Fruit fly (Drosophila melanogaster) whole organism, prepupa: Measurements from ENCODE around the gene CG13605.

Experiments used
- CG10669 ChIP-seq: fragments of 200-800 bp; sonication (Bioruptor generic); optimal IDR thresholded peaks from 3 replicates; lab custom pipeline; 2018; ENCODE audit warnings: missing biosample characterization, mild to moderate bottlenecking, missing genetic modification characterization, moderate library complexity
- CG11294 ChIP-seq: fragments of 200-800 bp; sonication (Bioruptor generic); IDR thresholded peaks from 2 replicates; pipeline ENCODE4 v1.3.6; 2022; ENCODE audit warnings: missing biosample characterization, missing genetic modification characterization
- CG11902 ChIP-seq: fragments of 200-800 bp; sonication (Bioruptor generic); optimal IDR thresholded peaks from 3 replicates; lab custom pipeline; 2016; ENCODE audit warnings: missing biosample characterization, missing genetic modification characterization
- CG15336 ChIP-seq: fragments of 200-800 bp; sonication (Bioruptor generic); IDR thresholded peaks from 2 replicates; pipeline ENCODE4 v1.3.6; 2022; ENCODE audit warnings: missing biosample characterization, missing genetic modification characterization
- CG1621 ChIP-seq: fragments of 200-800 bp; sonication (Bioruptor generic); optimal IDR thresholded peaks from 3 replicates; lab custom pipeline; 2018; ENCODE audit warnings: missing biosample characterization, mild to moderate bottlenecking, missing genetic modification characterization
- CG16779 ChIP-seq: fragments of 200-800 bp; sonication (Bioruptor generic); optimal IDR thresholded peaks from 3 replicates; lab custom pipeline; 2017; ENCODE audit warnings: missing biosample characterization, mild to moderate bottlenecking, missing genetic modification characterization
- CG3032 ChIP-seq: fragments of 200-800 bp; optimal IDR thresholded peaks from 2 replicates; lab custom pipeline; 2019; ENCODE audit warnings: missing biosample characterization, mild to moderate bottlenecking, missing genetic modification characterization, moderate library complexity
- CG31627 ChIP-seq: fragments of 200-800 bp; sonication (Bioruptor generic); optimal IDR thresholded peaks from 3 replicates; lab custom pipeline; 2016; ENCODE audit warnings: missing biosample characterization, missing genetic modification characterization
- CG32006 ChIP-seq: fragments of 200-800 bp; sonication (Bioruptor generic); optimal IDR thresholded peaks from 3 replicates; lab custom pipeline; 2017; ENCODE audit warnings: missing biosample characterization, mild to moderate bottlenecking, missing genetic modification characterization
- CG34406 ChIP-seq: fragments of 200-800 bp; sonication (Bioruptor generic); optimal IDR thresholded peaks from 3 replicates; lab custom pipeline; 2016; ENCODE audit warnings: missing biosample characterization, missing genetic modification characterization
- CG6163 ChIP-seq: fragments of 200-800 bp; sonication (Bioruptor generic); IDR thresholded peaks from 3 replicates; pipeline ENCODE4 v1.3.6; 2022; ENCODE audit warnings: missing biosample characterization, missing genetic modification characterization
- CG6276 ChIP-seq: fragments of 200-800 bp; sonication (Bioruptor generic); optimal IDR thresholded peaks from 2 replicates; lab custom pipeline; 2017; ENCODE audit warnings: missing biosample characterization, mild to moderate bottlenecking, missing genetic modification characterization
- CG6808 ChIP-seq: fragments of 200-800 bp; sonication (Bioruptor generic); optimal IDR thresholded peaks from 3 replicates; lab custom pipeline; 2017; ENCODE audit warnings: missing biosample characterization, missing genetic modification characterization, mild to moderate bottlenecking, moderate library complexity, missing genetic modification reagents
- CG6854 ChIP-seq: fragments of 200-800 bp; sonication (Bioruptor generic); optimal IDR thresholded peaks from 2 replicates; lab custom pipeline; 2017; ENCODE audit warnings: missing biosample characterization, mild to moderate bottlenecking, missing genetic modification characterization
- CG7368 ChIP-seq: fragments of 200-800 bp; sonication (Bioruptor generic); optimal IDR thresholded peaks from 3 replicates; lab custom pipeline; 2016; ENCODE audit warnings: missing biosample characterization, missing genetic modification characterization
- CG8119 ChIP-seq: fragments of 200-800 bp; sonication (Bioruptor generic); IDR thresholded peaks from 3 replicates; pipeline ENCODE4 v1.3.6; 2022; ENCODE audit warnings: missing biosample characterization, missing genetic modification characterization
- CG8319 ChIP-seq: fragments of 200-800 bp; sonication (Bioruptor generic); optimal IDR thresholded peaks from 3 replicates; lab custom pipeline; 2016; ENCODE audit warnings: missing biosample characterization, missing genetic modification characterization
- CG9139 ChIP-seq: fragments of 200-800 bp; sonication (Bioruptor generic); optimal IDR thresholded peaks from 3 replicates; lab custom pipeline; 2017; ENCODE audit warnings: missing biosample characterization, mild to moderate bottlenecking, missing genetic modification characterization
- Eip75B ChIP-seq: fragments of 200-800 bp; sonication (Bioruptor generic); optimal IDR thresholded peaks from 3 replicates; lab custom pipeline; 2016; ENCODE audit warnings: missing biosample characterization, missing genetic modification characterization
- Eip78C ChIP-seq: fragments of 200-800 bp; sonication (Bioruptor generic); peaks from one replicate; lab custom pipeline; 2016; ENCODE audit warnings: missing biosample characterization, missing genetic modification characterization
- Eip93F ChIP-seq: fragments of 200-800 bp; sonication (Bioruptor generic); optimal IDR thresholded peaks from 2 replicates; lab custom pipeline; 2016; ENCODE audit warnings: missing biosample characterization, mild to moderate bottlenecking, missing genetic modification characterization
- Ets21C ChIP-seq: fragments of 200-800 bp; sonication (Bioruptor generic); optimal IDR thresholded peaks from 3 replicates; lab custom pipeline; 2016; ENCODE audit warnings: missing biosample characterization, missing genetic modification characterization
- Ets96B ChIP-seq: fragments of 200-800 bp; optimal IDR thresholded peaks from 2 replicates; lab custom pipeline; 2019; ENCODE audit warnings: missing biosample characterization, mild to moderate bottlenecking, missing genetic modification characterization, moderate library complexity
- Gug ChIP-seq: fragments of 200-800 bp; sonication (Bioruptor generic); IDR thresholded peaks from 2 replicates; pipeline ENCODE4 v1.3.6; 2022; ENCODE audit warnings: missing biosample characterization, missing genetic modification characterization
- Hr38 ChIP-seq: sonication (Bioruptor generic); optimal IDR thresholded peaks from 2 replicates; lab custom pipeline; 2016; ENCODE audit warnings: missing biosample characterization, missing genetic modification characterization
- Hr39 ChIP-seq: fragments of 200-800 bp; sonication (Bioruptor generic); optimal IDR thresholded peaks from 2 replicates; lab custom pipeline; 2016; ENCODE audit warnings: missing biosample characterization, missing genetic modification characterization
- Met ChIP-seq: fragments of 200-800 bp; sonication (Bioruptor generic); optimal IDR thresholded peaks from 3 replicates; lab custom pipeline; 2016; ENCODE audit warnings: missing biosample characterization, missing genetic modification characterization
- OdsH ChIP-seq: fragments of 200-800 bp; sonication (Bioruptor generic); optimal IDR thresholded peaks from 3 replicates; lab custom pipeline; 2016; ENCODE audit warnings: missing biosample characterization, missing genetic modification characterization
- Smox ChIP-seq: fragments of 200-800 bp; sonication (Bioruptor generic); optimal IDR thresholded peaks from 3 replicates; lab custom pipeline; 2016; ENCODE audit warnings: missing biosample characterization, missing genetic modification characterization
- Sox102F ChIP-seq: fragments of 200-800 bp; sonication (Bioruptor generic); optimal IDR thresholded peaks from 2 replicates; lab custom pipeline; 2016; ENCODE audit warnings: missing biosample characterization, mild to moderate bottlenecking, missing genetic modification characterization
- Sox14 ChIP-seq: fragments of 200-800 bp; sonication (Bioruptor generic); optimal IDR thresholded peaks from 3 replicates; lab custom pipeline; 2016; ENCODE audit warnings: missing biosample characterization, missing genetic modification characterization
- Sox15 ChIP-seq: fragments of 200-800 bp; sonication (Bioruptor generic); optimal IDR thresholded peaks from 3 replicates; lab custom pipeline; 2016; ENCODE audit warnings: missing biosample characterization, missing genetic modification characterization
- achi ChIP-seq: fragments of 200-800 bp; sonication (Bioruptor generic); optimal IDR thresholded peaks from 3 replicates; lab custom pipeline; 2016; ENCODE audit warnings: missing biosample characterization, missing genetic modification characterization
- acj6 ChIP-seq: fragments of 200-800 bp; sonication (Bioruptor generic); optimal IDR thresholded peaks from 3 replicates; lab custom pipeline; 2016; ENCODE audit warnings: missing biosample characterization, missing genetic modification characterization
- dsx ChIP-seq: fragments of 200-800 bp; optimal IDR thresholded peaks from 3 replicates; lab custom pipeline; 2019; ENCODE audit warnings: missing biosample characterization, mild to moderate bottlenecking, missing genetic modification characterization, moderate library complexity; ENCODE audit not compliant: poor library complexity, severe bottlenecking
- esn ChIP-seq: fragments of 200-800 bp; sonication (Bioruptor generic); optimal IDR thresholded peaks from 2 replicates; lab custom pipeline; 2016; ENCODE audit warnings: missing biosample characterization, mild to moderate bottlenecking, missing genetic modification characterization, moderate library complexity
- fd59A ChIP-seq: fragments of 200-800 bp; sonication (Bioruptor generic); optimal IDR thresholded peaks from 2 replicates; lab custom pipeline; 2017; ENCODE audit warnings: missing biosample characterization, mild to moderate bottlenecking, missing genetic modification characterization, missing genetic modification reagents
- fd85E ChIP-seq: fragments of 200-800 bp; sonication (Bioruptor generic); optimal IDR thresholded peaks from 3 replicates; lab custom pipeline; 2016; ENCODE audit warnings: missing biosample characterization, missing genetic modification characterization
- fkh ChIP-seq: fragments of 200-800 bp; sonication (Bioruptor generic); optimal IDR thresholded peaks from 3 replicates; lab custom pipeline; 2017; ENCODE audit warnings: missing biosample characterization, mild to moderate bottlenecking, missing genetic modification characterization, moderate library complexity
- lz ChIP-seq: fragments of 200-800 bp; sonication (Bioruptor generic); optimal IDR thresholded peaks from 3 replicates; lab custom pipeline; 2016; ENCODE audit warnings: missing biosample characterization, missing genetic modification characterization
- pdm3 ChIP-seq: fragments of 200-800 bp; sonication (Bioruptor generic); optimal IDR thresholded peaks from 3 replicates; lab custom pipeline; 2016; ENCODE audit warnings: missing biosample characterization, missing genetic modification characterization
- salr ChIP-seq, 2 experiments: fragments of 200-800 bp; sonication (Bioruptor generic); optimal IDR thresholded peaks; 3 replicates each; lab custom pipeline; 2016 to 2018; ENCODE audit warnings: missing biosample characterization in 2 of 2, missing genetic modification characterization in 2 of 2, mild to moderate bottlenecking in 1 of 2
- spab ChIP-seq: fragments of 200-800 bp; sonication (Bioruptor generic); optimal IDR thresholded peaks from 2 replicates; lab custom pipeline; 2017; ENCODE audit warnings: missing biosample characterization, mild to moderate bottlenecking, missing genetic modification characterization, missing genetic modification reagents
- ss ChIP-seq, 2 experiments: fragments of 200-800 bp; sonication (Bioruptor generic); optimal IDR thresholded peaks; 2 replicates in 1 of 2; 3 replicates in 1 of 2; lab custom pipeline; 2017 to 2018; ENCODE audit warnings: mild to moderate bottlenecking in 2 of 2, missing biosample characterization in 2 of 2, missing genetic modification characterization in 2 of 2, moderate library complexity in 1 of 2
- svp ChIP-seq: fragments of 200-800 bp; sonication (Bioruptor generic); peaks from one replicate; lab custom pipeline; 2016; ENCODE audit warnings: missing biosample characterization, missing genetic modification characterization
- vri ChIP-seq: fragments of 200-800 bp; sonication (Bioruptor generic); optimal IDR thresholded peaks from 3 replicates; lab custom pipeline; 2016; ENCODE audit warnings: missing biosample characterization, mild to moderate bottlenecking, missing genetic modification characterization

CG13605 gene

dm6 chr3R:24161173-24161811, 49.1 kb upstream of the CG13605 start, which contains the start of the genes Myo95E and TBC1d7 (continued):
- TF ChIP-seq CG8319 (GFP tag; lab: Kevin White, UChicago) (peak; percentile 73), achi (GFP tag; lab: Kevin White, UChicago) (peak; percentile 88), CG10669 (GFP tag; lab: Kevin White, UChicago) (peak; percentile 89), vri (peak; percentile 75), CG32006 (GFP tag; lab: Kevin White, UChicago) (peak; percentile 91), CG3032 (tag; lab: Kevin White, UChicago) (peak; percentile 92), Eip78C (GFP tag; lab: Kevin White, UChicago) (peak; percentile 94), fd59A (GFP tag; lab: Kevin White, UChicago) (peak; percentile 72), esn (GFP tag; lab: Kevin White, UChicago) (peak; percentile 89), fkh (GFP tag; lab: Kevin White, UChicago) (no peak), CG8119 (peak; percentile 92), CG6808 (no peak), fd85E (no peak), CG11902 (GFP tag; lab: Kevin White, UChicago) (peak; percentile 90), pdm3 (GFP tag; lab: Kevin White, UChicago) (no peak), CG6854 (peak; percentile 39), Met (no peak)
- TF ChIP-seq, all 60 proteins: peak for 45

dm6 chr3R:24151924-24152809, 40.0 kb upstream of the CG13605 start, which contains the start of the genes p38a and CG6178:
TSS of gene p38a (minus strand) at chr3R:24152321.
TSS of gene CG6178 (plus strand) at chr3R:24152347.
- TF ChIP-seq Smox (peak; percentile 82), CG9139 (GFP tag; lab: Kevin White, UChicago) (peak; percentile 96), CG6163 (GFP tag; lab: Robert Waterston, UW) (peak; percentile 97), CG6808 (peak; percentile 95), Sox14 (peak; percentile 91), CG6854 (peak; percentile 95), Sox102F (GFP tag; lab: Kevin White, UChicago) (peak; percentile 93), Eip93F (GFP tag; lab: Kevin White, UChicago) (peak; percentile 81), CG7368 (GFP tag; lab: Kevin White, UChicago) (peak; percentile 95), pdm3 (GFP tag; lab: Kevin White, UChicago) (peak; percentile 89), dsx (GFP tag; lab: Kevin White, UChicago) (peak; percentile 98), vri (peak; percentile 82), spab (peak; percentile 96), Sox15 (peak; percentile 94), CG32006 (GFP tag; lab: Kevin White, UChicago) (peak; percentile 100), lz (GFP tag; lab: Kevin White, UChicago) (peak; percentile 92), CG3032 (tag; lab: Kevin White, UChicago) (peak; percentile 99), CG34406 (GFP tag; lab: Kevin White, UChicago) (peak; percentile 99), CG16779 (tag; lab: Kevin White, UChicago) (peak; percentile 97), CG1621 (tag; lab: Kevin White, UChicago) (peak; percentile 88), acj6 (GFP tag; lab: Kevin White, UChicago) (peak; percentile 98), svp (GFP tag; lab: Kevin White, UChicago) (peak; percentile 95), CG6276 (GFP tag; lab: Kevin White, UChicago) (peak; percentile 99), OdsH (peak; percentile 98), Hr38 (GFP tag; lab: Kevin White, UChicago) (no peak), CG31627 (peak; percentile 83), Ets21C (GFP tag; lab: Kevin White, UChicago) (peak; percentile 72), CG8319 (GFP tag; lab: Kevin White, UChicago) (peak; percentile 88), Ets96B (tag; lab: Kevin White, UChicago) (peak; percentile 99), fd85E (peak; percentile 72), Eip75B (GFP tag; lab: Kevin White, UChicago) (peak; percentile 86), ss (GFP tag; optimal IDR thresholded peaks at IDR 0.05; lab: Kevin White, UChicago) (peak; percentile 95 to 98), CG11294 (GFP tag; lab: Robert Waterston, UW) (peak; percentile 98), Gug (GFP tag; lab: Robert Waterston, UW) (peak; percentile 98), Hr39 (GFP tag; lab: Kevin White, UChicago) (peak; percentile 84), CG15336 (peak; percentile 99), salr (GFP tag; optimal IDR thresholded peaks at IDR 0.05; lab: Kevin White, UChicago) (peak; percentile 89 to 97)
